Worm (Caenorhabditis elegans) whole organism, L1 larva: ENCODE measurements around the gene lnkn-1.

ENCODE experiments used
- C04F5.9 ChIP-seq: sonication (generic microtip); optimal IDR thresholded peaks from 2 replicates; lab custom pipeline; 2016; ENCODE audit warnings: missing genetic modification characterization, missing compliant biosample characterization
- C16A3.4 ChIP-seq: fragments of 150-350 bp; optimal IDR thresholded peaks from 2 replicates; lab custom pipeline; 2014; ENCODE audit warnings: missing biosample characterization, missing genetic modification characterization
- F16B12.6 ChIP-seq: fragments of 150-350 bp; optimal IDR thresholded peaks from 2 replicates; lab custom pipeline; 2014; ENCODE audit warnings: missing biosample characterization, missing genetic modification characterization
- aha-1 ChIP-seq: fragments of 150-350 bp; optimal IDR thresholded peaks from 2 replicates; lab custom pipeline; 2014; ENCODE audit warnings: missing biosample characterization, missing genetic modification characterization
- aly-2 ChIP-seq: fragments of 150-350 bp; optimal IDR thresholded peaks from 2 replicates; lab custom pipeline; 2014; ENCODE audit warnings: missing biosample characterization, missing genetic modification characterization
- ama-1 ChIP-seq: fragments of 150-350 bp; optimal IDR thresholded peaks from 2 replicates; lab custom pipeline; 2014
- ceh-82 ChIP-seq, 3 experiments: fragments of 150-350 bp in 1 of 3; sonication (generic microtip) in 2 of 3; optimal IDR thresholded peaks; 2 replicates each; lab custom pipeline; 2014 to 2017; ENCODE audit warnings: missing biosample characterization in 3 of 3, missing genetic modification characterization in 3 of 3
- ces-1 ChIP-seq: fragments of 150-350 bp; optimal IDR thresholded peaks from 2 replicates; lab custom pipeline; 2014; ENCODE audit warnings: missing biosample characterization, missing genetic modification reagents, missing genetic modification characterization
- dpl-1 ChIP-seq, 3 experiments: fragments of 150-350 bp in 2 of 3; sonication (generic microtip) in 1 of 3; optimal IDR thresholded peaks; 2 replicates each; lab custom pipeline; 2014 to 2017; ENCODE audit warnings: missing biosample characterization in 3 of 3, missing genetic modification characterization in 3 of 3, missing genetic modification reagents in 3 of 3
- efl-1 ChIP-seq, 4 experiments: fragments of 150-350 bp; optimal IDR thresholded peaks in 3 of 4; peaks in 1 of 4; 1 replicate in 1 of 4; 2 replicates in 3 of 4; lab custom pipeline; 2014; ENCODE audit warnings: missing biosample characterization in 2 of 4, missing genetic modification characterization in 2 of 4, missing genetic modification reagents in 2 of 4
- egl-13 ChIP-seq: sonication (generic microtip); optimal IDR thresholded peaks from 2 replicates; lab custom pipeline; 2016; ENCODE audit warnings: missing genotype, missing genetic modification reagents, missing genetic modification characterization, missing compliant biosample characterization
- elt-3 ChIP-seq, 6 experiments: fragments of 150-350 bp in 1 of 6; sonication (generic microtip); optimal IDR thresholded peaks; 2 replicates each; lab custom pipeline; 2017 to 2018; ENCODE audit warnings: missing biosample characterization in 6 of 6, missing genetic modification characterization in 6 of 6, inconsistent platforms in 1 of 6
- ets-5 ChIP-seq: fragments of 200-800 bp; sonication (Bioruptor generic); IDR thresholded peaks from 2 replicates; pipeline ENCODE4 v1.3.6; 2022; ENCODE audit warnings: missing genetic modification characterization, missing compliant biosample characterization
- fos-1 ChIP-seq: fragments of 150-350 bp; optimal IDR thresholded peaks from 2 replicates; lab custom pipeline; 2014; ENCODE audit warnings: missing biosample characterization, missing genetic modification characterization
- irx-1 ChIP-seq: sonication (generic microtip); optimal IDR thresholded peaks from 2 replicates; lab custom pipeline; 2016; ENCODE audit warnings: missing genetic modification characterization, missing compliant biosample characterization
- jun-1 ChIP-seq: fragments of 150-350 bp; optimal IDR thresholded peaks from 2 replicates; lab custom pipeline; 2014; ENCODE audit warnings: missing biosample characterization, missing genetic modification reagents, missing genetic modification characterization
- lin-13 ChIP-seq: fragments of 150-350 bp; optimal IDR thresholded peaks from 2 replicates; lab custom pipeline; 2014; ENCODE audit warnings: missing biosample characterization, missing genetic modification reagents, missing genetic modification characterization
- lin-14 ChIP-seq: fragments of 200-800 bp; sonication (Bioruptor generic); optimal IDR thresholded peaks from 2 replicates; lab custom pipeline; 2018; ENCODE audit warnings: mild to moderate bottlenecking, missing genetic modification characterization, moderate library complexity, missing compliant biosample characterization
- lin-35 ChIP-seq, 2 experiments: fragments of 150-350 bp; optimal IDR thresholded peaks; 2 replicates each; lab custom pipeline; 2014; ENCODE audit warnings: missing biosample characterization in 2 of 2, missing genetic modification characterization in 2 of 2, missing genetic modification reagents in 2 of 2
- lin-39 ChIP-seq: fragments of 150-350 bp; optimal IDR thresholded peaks from 2 replicates; lab custom pipeline; 2014; ENCODE audit warnings: missing biosample characterization, missing genetic modification reagents, missing genetic modification characterization
- lir-3 ChIP-seq: sonication (generic microtip); optimal IDR thresholded peaks from 2 replicates; lab custom pipeline; 2016; ENCODE audit warnings: mild to moderate bottlenecking, missing genetic modification characterization, moderate library complexity, missing compliant biosample characterization; ENCODE audit not compliant: poor library complexity
- lsy-2 ChIP-seq, 2 experiments: fragments of 150-350 bp; optimal IDR thresholded peaks; 2 replicates each; lab custom pipeline; 2014; ENCODE audit warnings: missing biosample characterization in 2 of 2, missing genetic modification characterization in 2 of 2
- mef-2 ChIP-seq: fragments of 150-350 bp; optimal IDR thresholded peaks from 2 replicates; lab custom pipeline; 2014; ENCODE audit warnings: missing biosample characterization, missing genetic modification characterization
- mep-1 ChIP-seq: fragments of 150-350 bp; optimal IDR thresholded peaks from 2 replicates; lab custom pipeline; 2014; ENCODE audit warnings: missing biosample characterization, missing genetic modification characterization
- nhr-11 ChIP-seq: fragments of 150-350 bp; optimal IDR thresholded peaks from 2 replicates; lab custom pipeline; 2014; ENCODE audit warnings: missing biosample characterization, missing genetic modification characterization
- nhr-19 ChIP-seq: fragments of 200-800 bp; sonication (Bioruptor generic); conservative IDR thresholded peaks from 2 replicates; pipeline ENCODE4 v1.3.6; 2022; ENCODE audit warnings: missing genetic modification characterization, missing compliant biosample characterization
- nhr-20 ChIP-seq: sonication (generic microtip); optimal IDR thresholded peaks from 2 replicates; lab custom pipeline; 2016; ENCODE audit warnings: mild to moderate bottlenecking, missing genetic modification characterization, missing compliant biosample characterization
- nhr-237 ChIP-seq: fragments of 150-350 bp; optimal IDR thresholded peaks from 2 replicates; lab custom pipeline; 2014; ENCODE audit warnings: missing biosample characterization, missing genetic modification characterization
- nhr-28 ChIP-seq: fragments of 150-350 bp; optimal IDR thresholded peaks from 2 replicates; lab custom pipeline; 2014; ENCODE audit warnings: missing biosample characterization, missing genetic modification characterization
- nhr-47 ChIP-seq: sonication (generic microtip); optimal IDR thresholded peaks from 2 replicates; lab custom pipeline; 2016; ENCODE audit warnings: mild to moderate bottlenecking, missing genetic modification characterization, moderate library complexity, missing compliant biosample characterization
- nhr-77 ChIP-seq: fragments of 150-350 bp; optimal IDR thresholded peaks from 2 replicates; lab custom pipeline; 2014; ENCODE audit warnings: missing biosample characterization, missing genetic modification characterization
- nhr-85 ChIP-seq: sonication (generic microtip); peaks from one replicate; lab custom pipeline; 2016; ENCODE audit warnings: missing genetic modification characterization, inconsistent platforms, missing compliant biosample characterization
- pag-3 ChIP-seq: sonication (generic microtip); optimal IDR thresholded peaks from 2 replicates; lab custom pipeline; 2017; ENCODE audit warnings: missing genetic modification characterization, mild to moderate bottlenecking, missing compliant biosample characterization, antibody characterized with exemption, borderline replicate concordance; ENCODE audit not compliant: insufficient read depth
- rnt-1 ChIP-seq: sonication (generic microtip); optimal IDR thresholded peaks from 2 replicates; lab custom pipeline; 2016; ENCODE audit warnings: mild to moderate bottlenecking, missing genetic modification characterization, moderate library complexity, missing compliant biosample characterization
- skn-1 ChIP-seq: fragments of 150-350 bp; optimal IDR thresholded peaks from 2 replicates; lab custom pipeline; 2014; ENCODE audit warnings: missing biosample characterization, missing genetic modification characterization
- snpc-4 ChIP-seq: fragments of 150-350 bp; optimal IDR thresholded peaks from 2 replicates; lab custom pipeline; 2014; ENCODE audit warnings: missing biosample characterization, missing genetic modification characterization
- swsn-7 ChIP-seq: sonication (generic microtip); optimal IDR thresholded peaks from 2 replicates; lab custom pipeline; 2016; ENCODE audit warnings: missing genetic modification characterization, missing compliant biosample characterization
- unc-130 ChIP-seq: fragments of 150-350 bp; optimal IDR thresholded peaks from 2 replicates; lab custom pipeline; 2017; ENCODE audit warnings: missing biosample characterization, missing genetic modification characterization, inconsistent platforms
- unc-30 ChIP-seq: sonication (generic microtip); optimal IDR thresholded peaks from 2 replicates; lab custom pipeline; 2017; ENCODE audit warnings: missing biosample characterization, missing genetic modification characterization
- unc-86 ChIP-seq: sonication (generic microtip); optimal IDR thresholded peaks from 2 replicates; lab custom pipeline; 2016; ENCODE audit warnings: missing genetic modification characterization, missing compliant biosample characterization
- vab-15 ChIP-seq: sonication (generic microtip); optimal IDR thresholded peaks from 2 replicates; lab custom pipeline; 2017; ENCODE audit warnings: missing genotype, mild to moderate bottlenecking, missing genetic modification characterization, missing compliant biosample characterization
- xbp-1 ChIP-seq: sonication (generic microtip); optimal IDR thresholded peaks from 2 replicates; lab custom pipeline; 2016; ENCODE audit warnings: missing genetic modification characterization, missing compliant biosample characterization
- zip-4 ChIP-seq: fragments of 200-800 bp; sonication (Bioruptor generic); optimal IDR thresholded peaks from 2 replicates; lab custom pipeline; 2018; ENCODE audit warnings: mild to moderate bottlenecking, missing genetic modification characterization, moderate library complexity, missing compliant biosample characterization
- ztf-11 ChIP-seq, 2 experiments: sonication (generic microtip); optimal IDR thresholded peaks; 2 replicates each; lab custom pipeline; 2016 to 2017; ENCODE audit warnings: missing genetic modification characterization in 2 of 2, missing biosample characterization in 1 of 2, missing compliant biosample characterization in 1 of 2
- ztf-4 ChIP-seq: fragments of 150-350 bp; optimal IDR thresholded peaks from 2 replicates; lab custom pipeline; 2014; ENCODE audit warnings: missing biosample characterization, missing genetic modification characterization

The lnkn-1 gene

DNA sequence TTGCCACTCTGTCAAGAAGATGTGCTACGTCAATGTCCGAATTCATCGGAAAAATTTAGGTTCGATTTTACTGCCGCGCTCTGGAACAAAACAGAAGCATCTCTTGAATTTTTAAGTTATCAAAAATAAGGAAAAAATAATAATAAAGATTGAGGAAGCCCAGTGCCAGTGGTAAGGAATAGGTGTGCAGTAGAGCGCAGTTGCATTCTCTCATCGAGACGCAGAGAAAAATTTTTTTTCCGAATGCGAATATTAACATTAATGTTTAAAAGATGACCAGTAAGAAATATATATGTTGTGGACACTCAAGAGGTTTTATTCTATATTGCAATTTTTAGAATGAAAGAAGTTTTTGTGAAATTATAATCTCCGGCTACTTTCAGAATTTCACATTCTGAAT is 42.3 kb upstream of the lnkn-1 start (continued):
- TF ChIP-seq skn-1 (tag; lab: Kevin White, UChicago): peak; percentile 48
- TF ChIP-seq ets-5 (GFP tag; lab: Robert Waterston, UW): no peak
- peak; percentile 66 for TF ChIP-seq C16A3.4 (tag; lab: Kevin White, UChicago)
- peak; percentile 26 for TF ChIP-seq C04F5.9 (tag; lab: Kevin White, UChicago)
- TF ChIP-seq lsy-2 (tag; optimal IDR thresholded peaks at IDR 0.05; lab: Kevin White, UChicago): peak; percentile 66 to 74
- TF ChIP-seq nhr-85 (tag; lab: Kevin White, UChicago): peak; percentile 70
- TF ChIP-seq ztf-4 (tag; lab: Kevin White, UChicago): no peak
- TF ChIP-seq rnt-1 (tag; lab: Kevin White, UChicago): peak; percentile 70
- no peak for TF ChIP-seq jun-1
- TF ChIP-seq ztf-11 (tag; optimal IDR thresholded peaks at IDR 0.05; lab: Kevin White, UChicago): no peak
- peak; percentile 69 for TF ChIP-seq unc-130 (tag; lab: Kevin White, UChicago)
- peak; percentile 75 to 76 for TF ChIP-seq efl-1 (optimal IDR thresholded peaks at IDR 0.05; lab: Kevin White, UChicago)
- peak; percentile 75 to 96 for TF ChIP-seq efl-1 (GFP tag; optimal IDR thresholded peaks at IDR 0.05 in 1 of 2; lab: Kevin White, UChicago)
- no peak for TF ChIP-seq nhr-28 (tag; lab: Kevin White, UChicago)
- TF ChIP-seq nhr-19 (GFP tag; lab: Robert Waterston, UW): peak; percentile 35; the same call in 1 of the 2 replicates
- no peak for TF ChIP-seq nhr-77 (tag; lab: Kevin White, UChicago)
- peak; percentile 67 to 80 (median 72) for TF ChIP-seq dpl-1 (GFP tag; optimal IDR thresholded peaks at IDR 0.05; lab: Kevin White, UChicago)
- TF ChIP-seq swsn-7 (tag; lab: Kevin White, UChicago): peak; percentile 52

- no peak for TF ChIP-seq aly-2 (tag; lab: Kevin White, UChicago)
- TF ChIP-seq nhr-11 (tag; lab: Kevin White, UChicago): no peak
Observed at ce11 chrIII:8848372-8848771, 41.7 kb upstream of the lnkn-1 start, which contains the start of gene F44E2.7. TSS of gene F44E2.7 (minus strand) at chrIII:8848472.

ce11 chrIII:8849507-8849906 is 40.5 kb upstream of the lnkn-1 start, which contains the start of gene F44E2.8:
TSS of gene F44E2.8 (minus strand) at chrIII:8849877.
- TF ChIP-seq nhr-20 (tag; lab: Kevin White, UChicago) (no peak), lin-14 (GFP tag; lab: Kevin White, UChicago) (no peak), efl-1 (optimal IDR thresholded peaks at IDR 0.05; lab: Kevin White, UChicago) (no peak), efl-1 (GFP tag; optimal IDR thresholded peaks at IDR 0.05 in 1 of 2; lab: Kevin White, UChicago) (no peak), unc-30 (no peak), lir-3 (tag; lab: Kevin White, UChicago) (no peak), mep-1 (tag; lab: Kevin White, UChicago) (no peak), ama-1 (no peak), ztf-4 (tag; lab: Kevin White, UChicago) (no peak)

- peak in 1 of 6 experiments; percentile 58 for TF ChIP-seq elt-3 (tag; optimal IDR thresholded peaks at IDR 0.05; lab: Kevin White, UChicago)
- peak; percentile 96 for TF ChIP-seq lin-35 (GFP tag; optimal IDR thresholded peaks at IDR 0.05; lab: Kevin White, UChicago)
- TF ChIP-seq ztf-4 (tag; lab: Kevin White, UChicago): no peak
- no peak for TF ChIP-seq nhr-28 (tag; lab: Kevin White, UChicago)
- TF ChIP-seq ces-1 (GFP tag; lab: Kevin White, UChicago): no peak
- TF ChIP-seq irx-1 (tag; lab: Kevin White, UChicago): peak; percentile 62
- no peak for TF ChIP-seq nhr-237 (tag; lab: Kevin White, UChicago)
- TF ChIP-seq fos-1 (tag; lab: Kevin White, UChicago): no peak
- TF ChIP-seq xbp-1 (tag; lab: Kevin White, UChicago): peak; percentile 65
- no peak for TF ChIP-seq mef-2
- peak; percentile 64 for TF ChIP-seq egl-13 (tag; lab: Kevin White, UChicago)
- TF ChIP-seq lin-39 (tag; lab: Kevin White, UChicago): no peak
- TF ChIP-seq aha-1 (tag; lab: Kevin White, UChicago): no peak
- no peak for TF ChIP-seq nhr-47
- TF ChIP-seq unc-86: peak; percentile 59
- TF ChIP-seq lin-14 (GFP tag; lab: Kevin White, UChicago): peak; percentile 91
- TF ChIP-seq ceh-82 (tag; optimal IDR thresholded peaks at IDR 0.05; lab: Kevin White, UChicago): peak; percentile 13 to 75 (median 43)
- TF ChIP-seq nhr-20 (tag; lab: Kevin White, UChicago): peak; percentile 70
- TF ChIP-seq snpc-4 (tag; lab: Kevin White, UChicago): peak; percentile 22
- TF ChIP-seq nhr-11 (tag; lab: Kevin White, UChicago): no peak
- peak; percentile 50 for TF ChIP-seq F16B12.6 (tag; lab: Kevin White, UChicago)
- no peak for TF ChIP-seq zip-4 (GFP tag; lab: Kevin White, UChicago)
- no peak for TF ChIP-seq pag-3 (tag; lab: Kevin White, UChicago)
- peak; percentile 26 for TF ChIP-seq lin-13
- TF ChIP-seq vab-15 (tag; lab: Kevin White, UChicago): no peak
- no peak for TF ChIP-seq unc-30
Observed at ce11 chrIII:8850482-8851047, 39.5 kb upstream of the lnkn-1 start, which contains the start of gene F44E2.9. TSS of gene F44E2.9 (minus strand) at chrIII:8850532.
